ENCODE assay signal across 1 fruit fly cellular context in genomic region chr3L:18430600-18430999, dm6.
TF ChIP-seq lines count a peak whose summit lies in the region.

No protein-coding gene starts in this region.

TF ChIP-seq in whole organism, embryonic, 481 proteins besides CTCF, POLR2A, EP300 and RAD21 (continued from another document):
- TF ChIP-seq dati (GFP tag; IDR thresholded peaks at IDR 0.05; lab: Robert Waterston, UW) (no peak), CG8290 (GFP tag; optimal IDR thresholded peaks at IDR 0.05; lab: Kevin White, UChicago) (no peak), CG8290 (tag; optimal IDR thresholded peaks at IDR 0.05; lab: Kevin White, UChicago) (no peak), trem (tag; optimal IDR thresholded peaks at IDR 0.05; lab: Kevin White, UChicago) (no peak), row (GFP tag; IDR thresholded peaks at IDR 0.05; lab: Robert Waterston, UW) (0 out of 3 replicates have a peak, but pooled peaks have one; percentile 16), croc (GFP tag; conservative IDR thresholded peaks at IDR 0.05; lab: Robert Waterston, UW) (no peak), CG14710 (tag; optimal IDR thresholded peaks at IDR 0.05; lab: Kevin White, UChicago) (peak; percentile 12), CG12391 (tag; optimal IDR thresholded peaks at IDR 0.05; lab: Kevin White, UChicago) (peak; percentile 10), Xrp1 (GFP tag; IDR thresholded peaks at IDR 0.05; lab: Robert Waterston, UW) (peak; percentile 59), CG30403 (GFP tag; optimal IDR thresholded peaks at IDR 0.05; lab: Kevin White, UChicago) (peak; percentile 1), CG2712 (tag; optimal IDR thresholded peaks at IDR 0.05; lab: Kevin White, UChicago) (peak; percentile 26), eve (GFP tag; optimal IDR thresholded peaks at IDR 0.05; lab: Kevin White, UChicago) (no peak), CG18262 (tag; optimal IDR thresholded peaks at IDR 0.05; lab: Kevin White, UChicago) (peak; percentile 17), sna (GFP tag; IDR thresholded peaks at IDR 0.05; lab: Robert Waterston, UW; ENCODE audit: partially characterized antibody) (no peak), Hr78 (GFP tag; optimal IDR thresholded peaks at IDR 0.05; lab: Kevin White, UChicago) (no peak), lola (GFP tag; optimal IDR thresholded peaks at IDR 0.05; lab: Kevin White, UChicago) (peak in 1 of 3 experiments; percentile 31)
